Worm (Caenorhabditis elegans) whole organism, late embryonic: ENCODE results near the gene apm-3.
A peak's percentile ranks its signal among the peaks of the same experiment; 100 is the strongest.

Experiments
- C38D4.7 ChIP-seq: fragments of 200-800 bp; sonication (Bioruptor generic); optimal IDR thresholded peaks from 2 replicates; lab custom pipeline; 2018; ENCODE audit warnings: mild to moderate bottlenecking, missing genetic modification characterization, moderate library complexity, missing compliant biosample characterization
- K02D7.2 ChIP-seq: sonication (generic microtip); optimal IDR thresholded peaks from 2 replicates; lab custom pipeline; 2017; ENCODE audit warnings: mild to moderate bottlenecking, missing genetic modification characterization, missing compliant biosample characterization
- K09A11.1 ChIP-seq: sonication (generic microtip); optimal IDR thresholded peaks from 2 replicates; lab custom pipeline; 2017; ENCODE audit warnings: antibody characterized with exemption, mild to moderate bottlenecking, missing genetic modification characterization, missing compliant biosample characterization; ENCODE audit not compliant: insufficient read depth
- T23F11.4 ChIP-seq: fragments of 200-800 bp; sonication (Bioruptor generic); optimal IDR thresholded peaks from 2 replicates; lab custom pipeline; 2018; ENCODE audit warnings: mild to moderate bottlenecking, missing genetic modification characterization, missing compliant biosample characterization
- Y22D7AL.16 ChIP-seq: sonication (generic microtip); optimal IDR thresholded peaks from 2 replicates; lab custom pipeline; 2016; ENCODE audit warnings: missing genetic modification characterization, missing compliant biosample characterization
- ceh-18 ChIP-seq: sonication (generic microtip); optimal IDR thresholded peaks from 2 replicates; lab custom pipeline; 2016; ENCODE audit warnings: missing genetic modification characterization, missing compliant biosample characterization
- ceh-19 ChIP-seq: fragments of 200-800 bp; sonication (Bioruptor generic); optimal IDR thresholded peaks from 2 replicates; lab custom pipeline; 2018; ENCODE audit warnings: mild to moderate bottlenecking, missing genetic modification characterization, missing compliant biosample characterization
- ceh-2 ChIP-seq: sonication (generic microtip); optimal IDR thresholded peaks from 2 replicates; lab custom pipeline; 2016; ENCODE audit warnings: missing genotype, missing genetic modification characterization, missing compliant biosample characterization
- ceh-22 ChIP-seq: sonication (generic microtip); optimal IDR thresholded peaks from 2 replicates; lab custom pipeline; 2017; ENCODE audit warnings: missing biosample characterization, missing genetic modification characterization
- ceh-24 ChIP-seq: sonication (generic microtip); optimal IDR thresholded peaks from 2 replicates; lab custom pipeline; 2016; ENCODE audit warnings: mild to moderate bottlenecking, missing genetic modification characterization, missing compliant biosample characterization
- ceh-30 ChIP-seq: fragments of 150-350 bp; optimal IDR thresholded peaks from 2 replicates; lab custom pipeline; 2014; ENCODE audit warnings: missing biosample characterization, missing genetic modification characterization
- ceh-31 ChIP-seq: sonication (generic microtip); optimal IDR thresholded peaks from 2 replicates; lab custom pipeline; 2016; ENCODE audit warnings: missing genetic modification characterization, missing compliant biosample characterization
- ceh-45 ChIP-seq: fragments of 200-800 bp; sonication (Bioruptor generic); IDR thresholded peaks from 2 replicates; pipeline ENCODE4 v1.3.6; 2022; ENCODE audit warnings: missing genetic modification reagents, missing genetic modification characterization, missing compliant biosample characterization
- ceh-48 ChIP-seq: sonication (generic microtip); optimal IDR thresholded peaks from 2 replicates; lab custom pipeline; 2016; ENCODE audit warnings: missing genetic modification characterization, inconsistent platforms, missing compliant biosample characterization
- ceh-9 ChIP-seq: sonication (generic microtip); optimal IDR thresholded peaks from 2 replicates; lab custom pipeline; 2016; ENCODE audit warnings: mild to moderate bottlenecking, missing genetic modification characterization, inconsistent platforms, missing compliant biosample characterization
- che-1 ChIP-seq: sonication (generic microtip); optimal IDR thresholded peaks from 2 replicates; lab custom pipeline; 2016; ENCODE audit warnings: mild to moderate bottlenecking, missing genetic modification characterization, missing compliant biosample characterization
- dmd-4 ChIP-seq: sonication (generic microtip); optimal IDR thresholded peaks from 2 replicates; lab custom pipeline; 2016; ENCODE audit warnings: borderline replicate concordance, missing genetic modification characterization, missing compliant biosample characterization
- dve-1 ChIP-seq: sonication (generic microtip); optimal IDR thresholded peaks from 2 replicates; lab custom pipeline; 2017; ENCODE audit warnings: antibody characterized with exemption, mild to moderate bottlenecking, missing genetic modification characterization, missing compliant biosample characterization
- elt-2 ChIP-seq: sonication (generic microtip); optimal IDR thresholded peaks from 2 replicates; lab custom pipeline; 2016; ENCODE audit warnings: missing genetic modification reagents, missing genetic modification characterization, missing compliant biosample characterization
- elt-4 ChIP-seq: sonication (generic microtip); optimal IDR thresholded peaks from 2 replicates; lab custom pipeline; 2016; ENCODE audit warnings: missing genetic modification characterization, missing compliant biosample characterization
- eyg-1 ChIP-seq: sonication (generic microtip); optimal IDR thresholded peaks from 2 replicates; lab custom pipeline; 2016; ENCODE audit warnings: missing genotype, missing genetic modification characterization, missing compliant biosample characterization
- fkh-6 ChIP-seq: sonication (generic microtip); optimal IDR thresholded peaks from 2 replicates; lab custom pipeline; 2016; ENCODE audit warnings: missing genetic modification characterization, missing compliant biosample characterization
- gmeb-2 ChIP-seq: sonication (generic microtip); optimal IDR thresholded peaks from 2 replicates; lab custom pipeline; 2016; ENCODE audit warnings: missing genetic modification characterization, inconsistent platforms, missing compliant biosample characterization
- hlh-15 ChIP-seq: sonication (generic microtip); optimal IDR thresholded peaks from 2 replicates; lab custom pipeline; 2016; ENCODE audit warnings: missing genetic modification characterization, missing compliant biosample characterization
- hlh-30 ChIP-seq: sonication (generic microtip); optimal IDR thresholded peaks from 2 replicates; lab custom pipeline; 2017; ENCODE audit warnings: antibody characterized with exemption, missing genetic modification characterization, missing compliant biosample characterization; ENCODE audit not compliant: insufficient read depth
- nhr-11 ChIP-seq: fragments of 150-350 bp; optimal IDR thresholded peaks from 2 replicates; lab custom pipeline; 2014; ENCODE audit warnings: missing biosample characterization, missing genetic modification characterization
- nhr-232 ChIP-seq: sonication (generic microtip); optimal IDR thresholded peaks from 2 replicates; lab custom pipeline; 2016; ENCODE audit warnings: missing genetic modification characterization, missing compliant biosample characterization
- npax-4 ChIP-seq: sonication (generic microtip); optimal IDR thresholded peaks from 2 replicates; lab custom pipeline; 2016; ENCODE audit warnings: missing genetic modification characterization, missing compliant biosample characterization
- odd-2 ChIP-seq: sonication (generic microtip); optimal IDR thresholded peaks from 2 replicates; lab custom pipeline; 2017; ENCODE audit warnings: antibody characterized with exemption, mild to moderate bottlenecking, missing genetic modification characterization, missing compliant biosample characterization
- pag-3 ChIP-seq: sonication (generic microtip); optimal IDR thresholded peaks from 2 replicates; lab custom pipeline; 2016; ENCODE audit warnings: missing compliant biosample characterization, missing genetic modification characterization, borderline replicate concordance
- pax-1 ChIP-seq: fragments of 150-350 bp; optimal IDR thresholded peaks from 2 replicates; lab custom pipeline; 2014; ENCODE audit warnings: missing biosample characterization, missing genetic modification characterization
- ref-2 ChIP-seq: sonication (generic microtip); optimal IDR thresholded peaks from 2 replicates; lab custom pipeline; 2016; ENCODE audit warnings: missing genetic modification characterization, missing compliant biosample characterization
- sox-2 ChIP-seq: fragments of 200-800 bp; sonication (Bioruptor generic); IDR thresholded peaks from 2 replicates; pipeline ENCODE4 v1.3.6; 2022; ENCODE audit warnings: missing genetic modification reagents, missing genetic modification characterization, missing compliant biosample characterization
- sox-4 ChIP-seq: sonication (generic microtip); optimal IDR thresholded peaks from 2 replicates; lab custom pipeline; 2017; ENCODE audit warnings: mild to moderate bottlenecking, missing genetic modification characterization, inconsistent platforms, missing compliant biosample characterization
- tbx-7 ChIP-seq: sonication (generic microtip); optimal IDR thresholded peaks from 2 replicates; lab custom pipeline; 2016; ENCODE audit warnings: missing genotype, missing genetic modification characterization, missing compliant biosample characterization
- ttx-3 ChIP-seq: sonication (generic microtip); optimal IDR thresholded peaks from 2 replicates; lab custom pipeline; 2016; ENCODE audit warnings: missing genetic modification reagents, missing genetic modification characterization, missing compliant biosample characterization

The apm-3 gene

DNA sequence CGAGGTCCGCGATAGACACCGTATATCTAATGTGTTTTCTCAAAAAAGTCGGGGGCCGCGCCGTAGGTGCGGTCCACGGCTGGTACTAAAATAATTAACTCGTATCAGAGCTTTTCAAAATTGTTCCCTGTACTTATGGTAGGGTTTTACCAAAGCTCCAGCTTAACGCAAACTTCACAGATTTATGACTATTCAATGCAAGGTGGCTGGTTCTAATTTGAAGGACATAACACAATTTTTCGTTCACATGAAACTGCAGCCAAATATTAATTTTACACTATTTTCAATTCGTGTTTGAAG, 20.4 kb downstream of the apm-3 start:
- no peak for TF ChIP-seq eyg-1 (tag; lab: Kevin White, UChicago)
- no peak for TF ChIP-seq nhr-11 (tag; lab: Kevin White, UChicago)
- no peak for TF ChIP-seq pax-1 (tag; lab: Kevin White, UChicago)
- TF ChIP-seq tbx-7: no peak
- TF ChIP-seq Y22D7AL.16 (tag; lab: Kevin White, UChicago): no peak
- TF ChIP-seq ceh-19 (GFP tag; lab: Kevin White, UChicago): no peak
- TF ChIP-seq ceh-31 (tag; lab: Kevin White, UChicago): no peak
- no peak for TF ChIP-seq ttx-3
- no peak for TF ChIP-seq hlh-30 (tag; lab: Kevin White, UChicago)
- no peak for TF ChIP-seq fkh-6 (tag; lab: Kevin White, UChicago)
- TF ChIP-seq ceh-2: no peak
- TF ChIP-seq pag-3 (tag; lab: Kevin White, UChicago): no peak
- TF ChIP-seq ceh-24: no peak
- TF ChIP-seq hlh-15: no peak
- no peak for TF ChIP-seq ceh-30 (tag; lab: Kevin White, UChicago)
- TF ChIP-seq, all 69 proteins: peak for 0

DNA sequence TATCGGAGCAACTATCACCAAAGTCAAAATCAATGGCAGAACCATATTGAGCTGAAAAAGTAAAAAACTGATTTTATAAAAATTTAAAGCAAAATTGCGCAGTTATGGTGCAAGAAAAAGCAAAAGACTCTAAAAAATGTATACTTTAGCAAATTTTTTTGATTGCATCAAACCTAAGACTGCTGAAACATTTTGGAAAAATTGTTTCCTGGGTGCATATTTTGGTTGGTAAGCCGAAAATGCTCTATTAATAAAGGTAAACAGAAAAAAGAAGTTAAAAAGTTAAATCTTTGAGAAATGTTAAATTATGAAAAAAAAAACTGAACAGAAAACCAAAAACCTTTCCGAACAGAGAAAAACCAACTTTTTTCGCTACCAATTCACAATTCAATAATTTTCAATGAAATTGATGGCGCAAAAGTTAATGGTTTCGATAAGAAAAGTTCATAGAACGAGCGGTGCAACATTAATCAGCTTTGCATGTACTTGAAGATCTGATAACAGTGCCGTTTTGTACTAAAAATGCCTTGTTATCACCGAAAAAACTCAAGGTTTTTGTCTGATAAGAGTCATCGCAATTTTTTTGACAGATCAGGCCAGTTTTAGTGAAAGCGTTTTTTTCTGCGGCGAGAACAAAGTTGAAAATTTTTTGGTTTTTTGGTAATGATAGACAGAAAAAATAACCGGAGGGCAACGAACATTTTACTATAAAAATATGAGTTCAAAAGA, 23.3 kb downstream of the apm-3 start, which contains the start of gene abhd-3.2:
TSS of gene abhd-3.2 (minus strand) at position 51 of the 729 bp plus-strand sequence.
- TF ChIP-seq tbx-7 (no peak), elt-2 (tag; lab: Kevin White, UChicago) (peak; percentile 95), che-1 (no peak), ceh-48 (tag; lab: Kevin White, UChicago) (no peak), dmd-4 (no peak)

DNA sequence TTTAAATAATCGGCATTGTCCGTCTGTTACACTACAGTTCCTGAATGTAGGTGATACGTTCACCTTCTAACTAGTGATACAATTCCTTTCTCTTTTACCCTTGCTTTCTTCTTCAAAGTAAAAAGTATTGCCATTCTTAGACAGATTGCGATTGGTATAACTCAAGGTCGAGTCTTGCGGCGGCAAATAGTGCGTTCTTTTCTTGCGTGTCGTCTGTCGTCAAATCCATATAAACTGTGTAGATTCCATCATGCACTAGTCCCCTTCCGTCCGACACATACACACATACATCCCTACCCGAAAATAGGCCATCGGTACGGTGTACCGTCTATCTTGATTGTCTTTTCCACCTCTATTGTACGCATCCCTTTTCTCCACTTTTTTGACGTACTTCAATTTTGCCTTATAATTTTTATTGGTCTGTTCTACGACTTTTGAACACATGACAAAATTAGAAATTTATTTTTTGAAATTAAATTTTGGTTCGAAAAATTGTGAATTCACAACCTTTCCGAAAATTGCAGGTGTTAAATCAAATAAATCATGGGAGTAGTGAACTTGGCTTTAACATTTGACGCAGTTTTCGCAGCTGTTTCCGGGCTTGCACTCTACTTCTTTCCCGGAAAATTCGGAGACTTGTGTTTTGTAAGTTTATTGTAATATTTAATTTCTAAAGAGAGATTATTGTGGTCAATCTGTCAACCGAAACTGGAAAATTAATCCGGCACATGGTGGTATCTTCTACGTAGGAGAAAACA, 25.7 kb downstream of the apm-3 start, which contains the start of gene C44C1.1:
TSS of gene C44C1.1 (plus strand) at position 525 of the 758 bp plus-strand sequence.
- TF ChIP-seq dve-1 (no peak), ref-2 (tag; lab: Kevin White, UChicago) (no peak), pax-1 (tag; lab: Kevin White, UChicago) (no peak), elt-4 (tag; lab: Kevin White, UChicago) (no peak)
- TF ChIP-seq, all 69 proteins: peak for 0

DNA sequence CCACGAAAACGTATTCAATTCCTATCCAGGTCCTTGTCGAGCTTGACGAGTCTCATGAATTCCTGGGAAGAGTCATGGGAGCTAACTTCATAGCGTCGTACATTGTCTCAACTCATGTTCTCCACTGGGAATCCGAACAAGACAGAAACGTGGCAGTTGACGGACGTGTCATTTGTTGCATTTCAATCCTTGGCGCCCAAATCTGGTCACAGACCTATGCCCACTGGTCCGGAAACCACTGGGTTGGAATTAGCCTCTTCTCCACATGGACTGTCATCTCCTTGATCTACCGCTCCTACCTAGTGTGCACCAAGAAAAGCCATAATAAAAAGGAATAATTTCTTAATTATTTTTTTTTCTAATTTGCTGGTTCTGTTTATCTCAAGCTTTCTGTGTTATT, 27.8 kb downstream of the apm-3 start:
- TF ChIP-seq pag-3 (tag; lab: Kevin White, UChicago) (no peak), ceh-45 (GFP tag; lab: Robert Waterston, UW) (no peak), K02D7.2 (tag; lab: Kevin White, UChicago) (no peak), npax-4 (no peak), ceh-18 (tag; lab: Kevin White, UChicago) (no peak), ceh-22 (tag; lab: Kevin White, UChicago) (no peak), sox-2 (GFP tag; lab: Robert Waterston, UW) (no peak), che-1 (no peak), T23F11.4 (no peak), ceh-9 (tag; lab: Kevin White, UChicago) (no peak), nhr-232 (tag; lab: Kevin White, UChicago) (no peak), C38D4.7 (no peak), gmeb-2 (tag; lab: Kevin White, UChicago) (no peak), sox-4 (tag; lab: Kevin White, UChicago) (no peak), elt-2 (tag; lab: Kevin White, UChicago) (no peak), K09A11.1 (tag; lab: Kevin White, UChicago) (no peak), nhr-11 (tag; lab: Kevin White, UChicago) (no peak), odd-2 (tag; lab: Kevin White, UChicago) (no peak), ceh-30 (tag; lab: Kevin White, UChicago) (no peak)
